Worm (Caenorhabditis elegans): ENCODE results near the gene T04C12.8.

ce11 chrV:11093163-11094091 lies 24.3 kb upstream of the T04C12.8 start, which contains the start of gene lact-8:
- no peak for TF ChIP-seq fos-1 (tag; optimal IDR thresholded peaks at IDR 0.05)
- TF ChIP-seq aly-2 (tag; optimal IDR thresholded peaks at IDR 0.05) = no peak
- TF ChIP-seq fkh-10 (GFP tag; optimal IDR thresholded peaks at IDR 0.05) = no peak
- no peak for TF ChIP-seq nhr-76 (tag; optimal IDR thresholded peaks at IDR 0.05)
- TF ChIP-seq aha-1 (tag; optimal IDR thresholded peaks at IDR 0.05) = no peak
- no peak for TF ChIP-seq nhr-237 (tag; optimal IDR thresholded peaks at IDR 0.05)
- no peak for TF ChIP-seq zip-4 (GFP tag; optimal IDR thresholded peaks at IDR 0.05)
- no peak for TF ChIP-seq grh-1 (GFP tag; IDR thresholded peaks at IDR 0.05)
- TF ChIP-seq ceh-82 (tag; optimal IDR thresholded peaks at IDR 0.05) = no peak
- no peak for TF ChIP-seq snpc-4 (tag; optimal IDR thresholded peaks at IDR 0.05)
- TF ChIP-seq mdl-1 (tag; optimal IDR thresholded peaks at IDR 0.05) = no peak

Measured in whole organism, L1 larva.